Worm (Caenorhabditis elegans): ENCODE data around the gene C08B6.18.

The C08B6.18 gene

ce11 chrV:10091152-10091551, 42.8 kb downstream of the C08B6.18 start, which contains the start of gene R04B5.11:
TSS of gene R04B5.11 (minus strand) at chrV:10091252.
- no peak for TF ChIP-seq ztf-4 (tag; optimal IDR thresholded peaks at IDR 0.05)
- TF ChIP-seq nhr-11 (tag; optimal IDR thresholded peaks at IDR 0.05) = no peak
- TF ChIP-seq nhr-77 (tag; optimal IDR thresholded peaks at IDR 0.05) = no peak
- TF ChIP-seq blmp-1 (tag; optimal IDR thresholded peaks at IDR 0.05; ENCODE audit: insufficient read depth) = no peak
- no peak for TF ChIP-seq mdl-1 (tag; optimal IDR thresholded peaks at IDR 0.05)
- no peak for TF ChIP-seq mbf-1 (tag; optimal IDR thresholded peaks at IDR 0.05)
- TF ChIP-seq lin-39 (tag; optimal IDR thresholded peaks at IDR 0.05) = no peak
- no peak for TF ChIP-seq ztf-1 (GFP tag; conservative IDR thresholded peaks at IDR 0.05)
- no peak for TF ChIP-seq peb-1 (tag; optimal IDR thresholded peaks at IDR 0.05)
- TF ChIP-seq ZK546.5 (tag; optimal IDR thresholded peaks at IDR 0.05) = no peak
- TF ChIP-seq aly-2 (tag; optimal IDR thresholded peaks at IDR 0.05) = no peak
- TF ChIP-seq sma-9 (GFP tag; optimal IDR thresholded peaks at IDR 0.05) = no peak
- no peak for TF ChIP-seq sma-9 (tag; optimal IDR thresholded peaks at IDR 0.05)
- no peak for TF ChIP-seq nhr-10 (tag; optimal IDR thresholded peaks at IDR 0.05)
- TF ChIP-seq elt-3 (tag; optimal IDR thresholded peaks at IDR 0.05) = no peak

- TF ChIP-seq unc-62 (GFP tag; optimal IDR thresholded peaks at IDR 0.05) (no peak), nhr-237 (tag; optimal IDR thresholded peaks at IDR 0.05) (no peak), mab-5 (tag; optimal IDR thresholded peaks at IDR 0.05) (no peak), C34F6.9 (tag; optimal IDR thresholded peaks at IDR 0.05) (no peak), peb-1 (tag; optimal IDR thresholded peaks at IDR 0.05) (no peak)
Measured at ce11 chrV:10090461-10090860, 43.5 kb downstream of the C08B6.18 start, which contains the start of gene R04B5.7. TSS of gene R04B5.7 (minus strand) at chrV:10090561.

- TF ChIP-seq dmd-4 (tag; optimal IDR thresholded peaks at IDR 0.05) = no peak
- no peak for TF ChIP-seq alr-1 (tag; optimal IDR thresholded peaks at IDR 0.05)
- no peak for TF ChIP-seq peb-1 (tag; optimal IDR thresholded peaks at IDR 0.05)
- no peak for TF ChIP-seq ztf-4 (tag; optimal IDR thresholded peaks at IDR 0.05)
- no peak for TF ChIP-seq zag-1 (tag; optimal IDR thresholded peaks at IDR 0.05)
- peak in 1 of 2 experiments; percentile 39 for TF ChIP-seq lsy-2 (tag; optimal IDR thresholded peaks at IDR 0.05)
- TF ChIP-seq fos-1 (tag; optimal IDR thresholded peaks at IDR 0.05) = peak; percentile 69
- TF ChIP-seq nhr-11 (tag; optimal IDR thresholded peaks at IDR 0.05) = no peak
- TF ChIP-seq nhr-12 (tag; optimal IDR thresholded peaks at IDR 0.05) = no peak
- peak; percentile 29 for TF ChIP-seq F13H6.1 (tag; optimal IDR thresholded peaks at IDR 0.05)
- TF ChIP-seq unc-62 (GFP tag; optimal IDR thresholded peaks at IDR 0.05) = no peak
- no peak for TF ChIP-seq mbf-1 (tag; optimal IDR thresholded peaks at IDR 0.05)
- peak; percentile 15 to 45 for TF ChIP-seq mdl-1 (tag; optimal IDR thresholded peaks at IDR 0.05)
- peak; percentile 35 for TF ChIP-seq egl-27 (tag; optimal IDR thresholded peaks at IDR 0.05)
- no peak for TF ChIP-seq mab-5 (tag; optimal IDR thresholded peaks at IDR 0.05)
- peak; percentile 55 for TF ChIP-seq blmp-1 (tag; optimal IDR thresholded peaks at IDR 0.05; ENCODE audit: insufficient read depth)
- TF ChIP-seq snpc-4 (tag; optimal IDR thresholded peaks at IDR 0.05) = no peak
- TF ChIP-seq elt-3 (tag; optimal IDR thresholded peaks at IDR 0.05) = no peak
- no peak for TF ChIP-seq nhr-6 (tag; optimal IDR thresholded peaks at IDR 0.05)
- no peak for TF ChIP-seq nhr-25 (tag; optimal IDR thresholded peaks at IDR 0.05)
- no peak for TF ChIP-seq ztf-11 (tag; optimal IDR thresholded peaks at IDR 0.05)
- no peak for TF ChIP-seq unc-55 (GFP tag; optimal IDR thresholded peaks at IDR 0.05)
- TF ChIP-seq elt-1 (tag; optimal IDR thresholded peaks at IDR 0.05) = no peak
- no peak for TF ChIP-seq nhr-129 (tag; optimal IDR thresholded peaks at IDR 0.05)
- no peak for TF ChIP-seq nhr-10 (tag; optimal IDR thresholded peaks at IDR 0.05)
- no peak for TF ChIP-seq nhr-77 (tag; optimal IDR thresholded peaks at IDR 0.05)
- no peak for TF ChIP-seq gmeb-1 (tag; optimal IDR thresholded peaks at IDR 0.05)
- no peak for TF ChIP-seq Y55F3AM.14 (GFP tag; optimal IDR thresholded peaks at IDR 0.05)
- TF ChIP-seq sma-3 (GFP tag; optimal IDR thresholded peaks at IDR 0.05) = peak; percentile 32
- peak; percentile 87 for TF ChIP-seq sma-9 (GFP tag; optimal IDR thresholded peaks at IDR 0.05)
- TF ChIP-seq sma-9 (tag; optimal IDR thresholded peaks at IDR 0.05) = no peak
- TF ChIP-seq lin-13 (GFP tag; optimal IDR thresholded peaks at IDR 0.05) = no peak
- TF ChIP-seq lin-11 (tag; optimal IDR thresholded peaks at IDR 0.05) = no peak
- TF ChIP-seq ama-1 (optimal IDR thresholded peaks at IDR 0.05) = no peak
- TF ChIP-seq unc-39 (tag; optimal IDR thresholded peaks at IDR 0.05) = no peak
- TF ChIP-seq aly-2 (tag; optimal IDR thresholded peaks at IDR 0.05) = no peak
- TF ChIP-seq sem-4 (tag; optimal IDR thresholded peaks at IDR 0.05) = no peak
- no peak for TF ChIP-seq R02D3.7 (tag; optimal IDR thresholded peaks at IDR 0.05)
- peak; percentile 35 for TF ChIP-seq crh-2 (tag; optimal IDR thresholded peaks at IDR 0.05)
- no peak for TF ChIP-seq lin-39 (tag; optimal IDR thresholded peaks at IDR 0.05)
- no peak for TF ChIP-seq ZK546.5 (tag; optimal IDR thresholded peaks at IDR 0.05)
- TF ChIP-seq C34F6.9 (tag; optimal IDR thresholded peaks at IDR 0.05) = peak; percentile 21
- TF ChIP-seq nhr-21 (tag; optimal IDR thresholded peaks at IDR 0.05) = peak; percentile 65
- no peak for TF ChIP-seq nhr-237 (tag; optimal IDR thresholded peaks at IDR 0.05)
- TF ChIP-seq nhr-23 (tag; optimal IDR thresholded peaks at IDR 0.05) = no peak
Measured at ce11 chrV:10087103-10087502, 46.8 kb downstream of the C08B6.18 start, which contains the start of gene R04B5.5. TSS of gene R04B5.5 (plus strand) at chrV:10087480.

Measured in whole organism, L2 larva.